Worm (Caenorhabditis elegans): ENCODE data around the gene M117.6.

DNA sequence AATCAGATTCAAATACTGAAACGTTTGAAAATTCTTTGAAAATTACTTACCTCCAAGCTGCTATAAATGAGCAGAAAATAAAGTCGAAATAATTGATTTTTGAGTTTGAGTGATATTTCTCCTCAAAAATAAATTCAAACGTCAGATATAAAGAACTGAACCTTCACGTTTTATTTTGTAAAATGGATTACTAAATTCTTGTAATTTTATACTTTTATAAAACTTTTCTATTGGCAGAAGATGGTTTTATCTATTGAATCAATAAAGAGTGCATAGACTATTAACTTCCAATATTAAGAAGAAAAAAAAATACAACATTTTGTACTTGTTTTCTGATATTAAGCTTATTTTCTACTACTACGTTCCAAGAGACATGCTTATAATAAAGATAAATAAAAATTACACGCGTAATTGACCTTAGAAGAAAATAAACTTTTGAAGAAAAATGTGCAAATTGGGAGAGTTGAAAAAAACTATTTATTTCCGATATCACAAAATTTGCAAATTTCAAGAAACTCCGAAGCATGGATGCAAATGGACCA is 19.9 kb upstream of the M117.6 start, which contains the start of the genes F38H4.6 and F38H4.4:
- TF ChIP-seq nhr-23 (tag; optimal IDR thresholded peaks at IDR 0.05) (no peak), unc-62 (GFP tag; optimal IDR thresholded peaks at IDR 0.05) (no peak), ama-1 (optimal IDR thresholded peaks at IDR 0.05) (no peak), nhr-11 (tag; optimal IDR thresholded peaks at IDR 0.05) (no peak), ceh-82 (tag; optimal IDR thresholded peaks at IDR 0.05) (no peak), R02D3.7 (tag; optimal IDR thresholded peaks at IDR 0.05) (no peak), nhr-21 (tag; optimal IDR thresholded peaks at IDR 0.05) (no peak), elt-1 (tag; optimal IDR thresholded peaks at IDR 0.05) (no peak)
